Fruit fly (Drosophila melanogaster): Measurements from ENCODE around the gene Vta1.

dm6 chr3L:1664205-1664604 is 11.5 kb upstream of the Vta1 start:
- TF ChIP-seq Vsx2 (GFP tag; optimal IDR thresholded peaks at IDR 0.05; ENCODE audit: partially characterized antibody) (no peak), h (GFP tag; optimal IDR thresholded peaks at IDR 0.05) (no peak), Myc (optimal IDR thresholded peaks at IDR 0.05) (no peak), Abd-B (GFP tag; optimal IDR thresholded peaks at IDR 0.05) (no peak), dsf (GFP tag; optimal IDR thresholded peaks at IDR 0.05; ENCODE audit: borderline replicate concordance) (no peak), lola (GFP tag; optimal IDR thresholded peaks at IDR 0.05) (no peak), jim (GFP tag; optimal IDR thresholded peaks at IDR 0.05) (no peak), psq (GFP tag; optimal IDR thresholded peaks at IDR 0.05) (no peak), CG32264 (GFP tag; optimal IDR thresholded peaks at IDR 0.05) (no peak)

Measured in whole organism, wandering third instar larva.